Fruit fly (Drosophila melanogaster) Kc167 (cell line): ENCODE measurements around the gene Osi9.

Source experiments
- insv ChIP-seq: fragments of >200 bp; optimal IDR thresholded peaks from 3 replicates; lab custom pipeline; 2018; ENCODE audit warnings: missing external identifiers
- psq ChIP-seq: fragments of >200 bp; optimal IDR thresholded peaks from 2 replicates; lab custom pipeline; 2017; ENCODE audit warnings: missing external identifiers
- ttk ChIP-seq: sonication (Bioruptor generic); optimal IDR thresholded peaks from 2 replicates; lab custom pipeline; 2017; ENCODE audit warnings: missing external identifiers

- no peak for TF ChIP-seq psq (lab: Kevin White, UChicago)
- no peak for TF ChIP-seq ttk (lab: Kevin White, UChicago)
- no peak for TF ChIP-seq insv (lab: Kevin White, UChicago)
These were observed 21.0 kb upstream of the Osi9 start for dm6 chr3R:6238977-6239376.
